Fruit fly (Drosophila melanogaster) whole organism, adult: Measurements from ENCODE around the gene CG32236.

Source experiments
- CG11617 ChIP-seq: fragments of 200-800 bp; sonication (Bioruptor generic); optimal IDR thresholded peaks from 2 replicates; lab custom pipeline; 2017; ENCODE audit warnings: mild to moderate bottlenecking, missing biosample characterization, missing genetic modification reagents, missing genetic modification characterization
- CG12768 ChIP-seq: fragments of 200-800 bp; sonication (Bioruptor generic); optimal IDR thresholded peaks from 2 replicates; lab custom pipeline; 2017; ENCODE audit warnings: missing biosample characterization, missing genetic modification characterization, mild to moderate bottlenecking, moderate library complexity, missing genetic modification reagents
- CG14711 ChIP-seq: fragments of 200-800 bp; sonication (Bioruptor generic); optimal IDR thresholded peaks from 2 replicates; lab custom pipeline; 2018; ENCODE audit warnings: missing biosample characterization, mild to moderate bottlenecking, missing genetic modification characterization, moderate library complexity
- CG1620 ChIP-seq: fragments of 200-800 bp; sonication (Bioruptor generic); optimal IDR thresholded peaks from 2 replicates; lab custom pipeline; 2016; ENCODE audit warnings: missing biosample characterization, missing genetic modification characterization
- CG33017 ChIP-seq: fragments of 200-800 bp; sonication (Bioruptor generic); optimal IDR thresholded peaks from 2 replicates; lab custom pipeline; 2018; ENCODE audit warnings: missing biosample characterization, mild to moderate bottlenecking, missing genetic modification characterization, moderate library complexity
- CG5204 ChIP-seq: fragments of 200-800 bp; sonication (Bioruptor generic); optimal IDR thresholded peaks from 2 replicates; lab custom pipeline; 2016; ENCODE audit warnings: missing biosample characterization, missing genetic modification characterization
- CG7045 ChIP-seq: fragments of 200-800 bp; sonication (Bioruptor generic); optimal IDR thresholded peaks from 2 replicates; lab custom pipeline; 2017; ENCODE audit warnings: missing biosample characterization, mild to moderate bottlenecking, missing genetic modification characterization
- CG7101 ChIP-seq: fragments of 200-800 bp; sonication (Bioruptor generic); optimal IDR thresholded peaks from 2 replicates; lab custom pipeline; 2018; ENCODE audit warnings: missing biosample characterization, mild to moderate bottlenecking, missing genetic modification characterization, moderate library complexity
- Clk ChIP-seq: fragments of 200-800 bp; sonication (Bioruptor generic); optimal IDR thresholded peaks from 2 replicates; lab custom pipeline; 2017; ENCODE audit warnings: missing biosample characterization, missing genetic modification characterization
- Crg-1 ChIP-seq: fragments of 200-800 bp; sonication (Bioruptor generic); optimal IDR thresholded peaks from 2 replicates; lab custom pipeline; 2016; ENCODE audit warnings: missing biosample characterization, missing genetic modification characterization
- Hr96 ChIP-seq: fragments of 200-800 bp; sonication (Bioruptor generic); optimal IDR thresholded peaks from 2 replicates; lab custom pipeline; 2016; ENCODE audit warnings: missing biosample characterization, missing genetic modification characterization
- Mnt ChIP-seq: fragments of 200-800 bp; sonication (Bioruptor generic); optimal IDR thresholded peaks from 2 replicates; lab custom pipeline; 2016; ENCODE audit warnings: missing biosample characterization, mild to moderate bottlenecking, missing genetic modification characterization
- bab1 ChIP-seq: fragments of 200-800 bp; sonication (Bioruptor generic); optimal IDR thresholded peaks from 3 replicates; lab custom pipeline; 2019; ENCODE audit warnings: missing biosample characterization, mild to moderate bottlenecking, missing genetic modification characterization, moderate library complexity
- cic ChIP-seq: fragments of 200-800 bp; sonication (Bioruptor generic); optimal IDR thresholded peaks from 2 replicates; lab custom pipeline; 2017; ENCODE audit warnings: missing biosample characterization, mild to moderate bottlenecking, missing genetic modification characterization, moderate library complexity
- cnc ChIP-seq, 2 experiments: fragments of >200 bp; optimal IDR thresholded peaks; 2 replicates each; lab custom pipeline; 2017
- kay ChIP-seq: fragments of 200-800 bp; sonication (Bioruptor generic); peaks from one replicate; lab custom pipeline; 2016; ENCODE audit warnings: missing biosample characterization, missing genetic modification characterization, borderline replicate concordance
- ovo ChIP-seq: fragments of 200-800 bp; sonication (Bioruptor generic); optimal IDR thresholded peaks from 2 replicates; lab custom pipeline; 2016; ENCODE audit warnings: missing biosample characterization, missing genetic modification characterization
- pad ChIP-seq: fragments of 200-800 bp; sonication (Bioruptor generic); optimal IDR thresholded peaks from 3 replicates; lab custom pipeline; 2017; ENCODE audit warnings: missing biosample characterization, missing genetic modification characterization, mild to moderate bottlenecking, moderate library complexity, missing genetic modification reagents
- tj ChIP-seq: fragments of 200-800 bp; sonication (Bioruptor generic); optimal IDR thresholded peaks from 3 replicates; lab custom pipeline; 2017; ENCODE audit warnings: missing biosample characterization, mild to moderate bottlenecking, missing genetic modification characterization, moderate library complexity
- toe ChIP-seq: fragments of 200-800 bp; sonication (Bioruptor generic); optimal IDR thresholded peaks from 2 replicates; lab custom pipeline; 2016; ENCODE audit warnings: missing biosample characterization, missing genetic modification characterization

Gene CG32236

dm6 chr3L:4623870-4624269 is 43.3 kb downstream of the CG32236 start:
- no peak for TF ChIP-seq CG11617 (GFP tag; lab: Kevin White, UChicago)
- TF ChIP-seq pad (GFP tag; lab: Kevin White, UChicago) = no peak
- no peak for TF ChIP-seq Crg-1 (GFP tag; lab: Kevin White, UChicago)
- peak; percentile 4 for TF ChIP-seq bab1

- TF ChIP-seq cic (GFP tag; lab: Kevin White, UChicago) = no peak
- no peak for TF ChIP-seq Crg-1 (GFP tag; lab: Kevin White, UChicago)
- TF ChIP-seq bab1 = no peak
- TF ChIP-seq pad (GFP tag; lab: Kevin White, UChicago) = no peak
- TF ChIP-seq tj (GFP tag; lab: Kevin White, UChicago) = no peak
- no peak for TF ChIP-seq CG7101 (tag; lab: Kevin White, UChicago)
Observed at dm6 chr3L:4623035-4623580, 44.1 kb downstream of the CG32236 start.

- TF ChIP-seq CG12768 (GFP tag; lab: Kevin White, UChicago) (no peak), toe (no peak), CG33017 (tag; lab: Kevin White, UChicago) (no peak)
Observed at dm6 chr3L:4620919-4621318, 46.3 kb downstream of the CG32236 start, which contains the start of gene CG32246. Gene CG32246 (plus strand): TSS chr3L:4621219.

- TF ChIP-seq toe = no peak
- TF ChIP-seq cic (GFP tag; lab: Kevin White, UChicago) = no peak
- no peak for TF ChIP-seq CG11617 (GFP tag; lab: Kevin White, UChicago)
- no peak for TF ChIP-seq cnc (optimal IDR thresholded peaks at IDR 0.05; lab: Kevin White, UChicago)
- no peak for TF ChIP-seq ovo (GFP tag; lab: Kevin White, UChicago)
- no peak for TF ChIP-seq pad (GFP tag; lab: Kevin White, UChicago)
- no peak for TF ChIP-seq kay (GFP tag; lab: Kevin White, UChicago)
- no peak for TF ChIP-seq Clk (GFP tag; lab: Kevin White, UChicago)
- TF ChIP-seq Hr96 = no peak
- TF ChIP-seq CG5204 (GFP tag; lab: Kevin White, UChicago) = no peak
- no peak for TF ChIP-seq Crg-1 (GFP tag; lab: Kevin White, UChicago)
- no peak for TF ChIP-seq CG7101 (tag; lab: Kevin White, UChicago)
- no peak for TF ChIP-seq CG12768 (GFP tag; lab: Kevin White, UChicago)
- no peak for TF ChIP-seq CG14711 (tag; lab: Kevin White, UChicago)
- no peak for TF ChIP-seq tj (GFP tag; lab: Kevin White, UChicago)
- TF ChIP-seq Mnt (GFP tag; lab: Kevin White, UChicago) = no peak
- TF ChIP-seq bab1 = no peak
- TF ChIP-seq CG7045 (GFP tag; lab: Kevin White, UChicago) = no peak
- TF ChIP-seq CG1620 (GFP tag; lab: Kevin White, UChicago) = no peak
- TF ChIP-seq CG33017 (tag; lab: Kevin White, UChicago) = no peak
Observed at dm6 chr3L:4619497-4620211, 47.5 kb downstream of the CG32236 start.

dm6 chr3L:4618865-4619496 is 48.2 kb downstream of the CG32236 start:
- TF ChIP-seq Clk (GFP tag; lab: Kevin White, UChicago) (no peak), kay (GFP tag; lab: Kevin White, UChicago) (no peak), ovo (GFP tag; lab: Kevin White, UChicago) (no peak), toe (no peak)
